Fruit fly (Drosophila melanogaster): Measurements from ENCODE around the gene Stip1.

Gene Stip1

dm6 chr2L:283071-283482, 11.8 kb upstream of the Stip1 start, which contains the start of gene CG11601 (continued):
- TF ChIP-seq fd102C (GFP tag; optimal IDR thresholded peaks at IDR 0.05) (no peak), Eip74EF (GFP tag; optimal IDR thresholded peaks at IDR 0.05) (peak in 1 of 2 experiments; percentile 57), knrl (GFP tag; IDR thresholded peaks at IDR 0.05; ENCODE audit: partially characterized antibody) (peak; percentile 57; the same call in 2 of the 3 replicates), zfh1 (GFP tag; IDR thresholded peaks at IDR 0.05) (0 out of 3 replicates have a peak, but pooled peaks have one; percentile 44), CG11398 (GFP tag; optimal IDR thresholded peaks at IDR 0.05) (no peak), CG8765 (GFP tag; IDR thresholded peaks at IDR 0.05) (peak; percentile 48; the same call in 1 of the 2 replicates), Rfx (GFP tag; IDR thresholded peaks at IDR 0.05) (peak; percentile 78), her (GFP tag; optimal IDR thresholded peaks at IDR 0.05) (peak; percentile 52), maf-S (GFP tag; optimal IDR thresholded peaks at IDR 0.05) (peak; percentile 33), CG17328 (GFP tag; IDR thresholded peaks at IDR 0.05) (peak; percentile 53; the same call in 1 of the 2 replicates), Elba2 (GFP tag; optimal IDR thresholded peaks at IDR 0.05) (no peak), CG13287 (GFP tag; IDR thresholded peaks at IDR 0.05; ENCODE audit: partially characterized antibody) (peak; percentile 63), CG6654 (GFP tag; optimal IDR thresholded peaks at IDR 0.05) (no peak), CkIIα-i1 (GFP tag; IDR thresholded peaks at IDR 0.05) (no peak), CG4282 (GFP tag; optimal IDR thresholded peaks at IDR 0.05) (peak; percentile 59), dmrt11E (tag; optimal IDR thresholded peaks at IDR 0.05) (peak; percentile 1), CG3838 (GFP tag; optimal IDR thresholded peaks at IDR 0.05) (no peak), lbe (GFP tag; optimal IDR thresholded peaks at IDR 0.05) (no peak), ind (GFP tag; optimal IDR thresholded peaks at IDR 0.05) (peak; percentile 18), CG15514 (GFP tag; optimal IDR thresholded peaks at IDR 0.05) (peak; percentile 80), CG14441 (GFP tag; IDR thresholded peaks at IDR 0.05) (0 out of 2 replicates have a peak, but pooled peaks have one; percentile 26), Hand (GFP tag; optimal IDR thresholded peaks at IDR 0.05) (no peak), zf30C (GFP tag; optimal IDR thresholded peaks at IDR 0.05) (no peak), CG7372 (GFP tag; IDR thresholded peaks at IDR 0.05) (no peak), zfh2 (GFP tag; optimal IDR thresholded peaks at IDR 0.05) (peak; percentile 65), row (GFP tag; IDR thresholded peaks at IDR 0.05) (peak; percentile 83), sna (GFP tag; IDR thresholded peaks at IDR 0.05; ENCODE audit: partially characterized antibody) (0 out of 2 replicates have a peak, but pooled peaks have one; percentile 11), HLH3B (GFP tag; IDR thresholded peaks at IDR 0.05) (no peak), CG8944 (GFP tag; optimal IDR thresholded peaks at IDR 0.05) (no peak), mirr (GFP tag; optimal IDR thresholded peaks at IDR 0.05) (no peak), Nf-YC (tag; optimal IDR thresholded peaks at IDR 0.05) (peak; percentile 23), Hr3 (GFP tag; optimal IDR thresholded peaks at IDR 0.05) (peak; percentile 4), Bteb2 (GFP tag; optimal IDR thresholded peaks at IDR 0.05) (peak; percentile 14), tin (GFP tag; optimal IDR thresholded peaks at IDR 0.05) (no peak), CG4424 (GFP tag; optimal IDR thresholded peaks at IDR 0.05) (no peak), Med (GFP tag) (peak; percentile 88), nerfin-1 (tag; optimal IDR thresholded peaks at IDR 0.05) (peak; percentile 10), Usf (GFP tag; optimal IDR thresholded peaks at IDR 0.05) (no peak), Dll (GFP tag; IDR thresholded peaks at IDR 0.05; ENCODE audit: partially characterized antibody) (no peak), CG10366 (GFP tag; IDR thresholded peaks at IDR 0.05) (peak; percentile 33; the same call in 1 of the 2 replicates), Mes4 (GFP tag; optimal IDR thresholded peaks at IDR 0.05) (peak; percentile 20), CG30403 (GFP tag; optimal IDR thresholded peaks at IDR 0.05) (peak; percentile 59), CG31365 (tag; optimal IDR thresholded peaks at IDR 0.05) (peak; percentile 27), pum (GFP tag; optimal IDR thresholded peaks at IDR 0.05) (no peak), E2f2 (GFP tag; IDR thresholded peaks at IDR 0.05) (peak; percentile 72), Hr78 (GFP tag; optimal IDR thresholded peaks at IDR 0.05) (peak in 1 of 2 experiments; percentile 1), CG4617 (GFP tag; optimal IDR thresholded peaks at IDR 0.05; ENCODE audit: borderline replicate concordance) (no peak), CG11504 (tag; optimal IDR thresholded peaks at IDR 0.05) (peak; percentile 29), Ets65A (GFP tag) (peak; percentile 80), Gug (GFP tag; IDR thresholded peaks at IDR 0.05) (peak; percentile 21; the same call in 1 of the 4 replicates)
